Fruit fly (Drosophila melanogaster) S2 (cell line): ENCODE data around the gene CG14990.

Experiments
- CG8478 ChIP-seq: fragments of >200 bp; optimal IDR thresholded peaks from 2 replicates; lab custom pipeline; 2018
- CTCF ChIP-seq, 2 experiments: fragments of >200 bp; optimal IDR thresholded peaks; 2 replicates each; lab custom pipeline; 2018

DNA sequence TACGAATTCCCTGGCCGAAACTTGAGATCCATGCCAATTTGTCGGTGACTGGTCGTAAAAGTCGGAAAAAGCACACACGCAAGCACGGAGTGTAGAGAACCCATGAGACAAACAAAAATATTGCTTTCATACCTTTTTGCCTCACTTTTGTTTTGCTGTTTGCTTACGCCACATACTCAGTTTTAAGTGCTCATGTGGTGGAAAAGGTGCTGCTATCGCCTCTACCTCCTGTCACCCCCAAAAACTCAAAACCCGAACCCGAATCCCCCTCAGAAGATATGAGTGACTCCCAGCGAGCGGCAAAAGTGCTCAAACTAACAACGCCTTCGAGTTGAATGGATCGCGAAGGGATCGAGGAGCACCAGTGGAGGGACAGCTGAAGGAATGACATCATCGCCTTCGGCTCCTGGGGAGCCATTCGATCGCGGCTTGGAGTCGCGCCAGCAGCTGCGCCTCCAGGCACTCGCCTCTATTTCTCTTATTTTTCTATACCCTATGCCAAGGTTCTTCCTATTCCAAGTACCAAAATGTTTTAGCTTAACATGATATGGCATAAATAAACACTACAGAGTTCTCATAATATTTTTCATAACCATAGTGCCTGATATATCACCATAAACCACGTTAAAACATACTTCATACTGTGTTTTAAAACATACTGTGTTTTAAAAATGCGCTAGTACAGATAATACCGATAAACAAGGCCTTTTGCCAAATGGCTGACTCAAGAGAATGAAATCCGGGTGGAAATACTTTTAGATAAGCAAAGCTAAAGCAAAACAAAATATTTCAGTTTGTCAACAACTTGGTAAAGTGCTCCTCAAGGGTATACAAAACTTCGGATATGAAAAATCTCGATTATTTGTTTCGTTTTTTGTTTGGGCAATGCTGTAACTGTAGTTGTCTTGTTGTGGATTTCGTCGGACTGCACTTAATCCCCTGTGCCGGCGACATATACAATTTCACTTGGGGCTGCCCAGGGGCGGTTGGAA is 27.6 kb downstream of the CG14990 start:
- TF ChIP-seq CTCF (optimal IDR thresholded peaks at IDR 0.05; lab: Kevin White, UChicago) (no peak), CG8478 (lab: Kevin White, UChicago) (no peak)
